Worm (Caenorhabditis elegans): Measurements from ENCODE around the gene T28A8.8.

DNA sequence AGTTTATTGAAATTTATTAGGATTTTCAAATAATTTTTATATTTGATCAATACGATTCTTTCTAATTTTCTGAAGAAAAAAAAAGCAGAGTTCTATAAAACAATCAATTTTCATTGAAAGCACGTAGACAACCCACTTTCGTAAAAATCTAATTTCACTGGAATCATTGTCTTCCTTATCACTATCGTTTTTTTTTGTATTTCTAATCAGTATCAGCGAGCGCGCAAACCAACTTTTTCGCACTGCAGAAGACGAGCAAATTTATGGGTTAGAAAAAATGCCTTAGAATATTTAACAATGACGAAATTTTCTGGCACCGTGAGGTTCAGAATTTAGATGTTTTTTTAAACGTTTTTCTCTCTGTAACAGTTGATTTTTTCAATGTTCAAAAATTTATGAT is 49.8 kb upstream of the T28A8.8 start:
- TF ChIP-seq nhr-12 (tag; optimal IDR thresholded peaks at IDR 0.05): no peak
- no peak for TF ChIP-seq nhr-28 (tag; optimal IDR thresholded peaks at IDR 0.05)
- no peak for TF ChIP-seq hmg-11 (tag; optimal IDR thresholded peaks at IDR 0.05)
- TF ChIP-seq jun-1 (tag; optimal IDR thresholded peaks at IDR 0.05): no peak
- no peak for TF ChIP-seq unc-39 (tag; optimal IDR thresholded peaks at IDR 0.05)
